Worm (Caenorhabditis elegans): ENCODE results near the gene lex-1.

The lex-1 gene

ce11 chrIV:12088898-12089297 lies 9.6 kb downstream of the lex-1 start (continued):
- TF ChIP-seq dmd-9 (GFP tag; IDR thresholded peaks at IDR 0.05) (no peak), nhr-41 (GFP tag; IDR thresholded peaks at IDR 0.05) (no peak), lir-3 (tag; optimal IDR thresholded peaks at IDR 0.05) (no peak), unc-130 (GFP tag; optimal IDR thresholded peaks at IDR 0.05) (no peak), hlh-11 (tag; optimal IDR thresholded peaks at IDR 0.05) (peak; percentile 26), fkh-10 (GFP tag; optimal IDR thresholded peaks at IDR 0.05) (no peak), nhr-102 (tag; optimal IDR thresholded peaks at IDR 0.05) (no peak), ces-1 (GFP tag; optimal IDR thresholded peaks at IDR 0.05) (no peak), daf-12 (tag; optimal IDR thresholded peaks at IDR 0.05) (no peak), sdz-12 (GFP tag; optimal IDR thresholded peaks at IDR 0.05) (no peak), mes-2 (tag; optimal IDR thresholded peaks at IDR 0.05; ENCODE audit: poor library complexity, severe bottlenecking) (peak; percentile 62), lin-39 (tag; optimal IDR thresholded peaks at IDR 0.05) (no peak), daf-19 (GFP tag; conservative IDR thresholded peaks at IDR 0.05) (no peak), pqm-1 (tag; optimal IDR thresholded peaks at IDR 0.05) (no peak), snpc-1.2 (GFP tag; IDR thresholded peaks at IDR 0.05) (no peak), nhr-6 (tag; optimal IDR thresholded peaks at IDR 0.05) (peak; percentile 16), D1046.2 (GFP tag; IDR thresholded peaks at IDR 0.05) (no peak), hlh-30 (tag; optimal IDR thresholded peaks at IDR 0.05; ENCODE audit: insufficient read depth) (no peak), madf-5 (GFP tag; IDR thresholded peaks at IDR 0.05) (no peak), aha-1 (tag) (peak; percentile 44), lin-13 (GFP tag; optimal IDR thresholded peaks at IDR 0.05) (no peak), duxl-1 (tag; optimal IDR thresholded peaks at IDR 0.05; ENCODE audit: poor library complexity) (no peak), dmd-6 (GFP tag; IDR thresholded peaks at IDR 0.05) (0 out of 2 replicates have a peak, but pooled peaks have one; percentile 9), ztf-7 (tag; optimal IDR thresholded peaks at IDR 0.05) (no peak), R02D3.7 (tag; optimal IDR thresholded peaks at IDR 0.05) (no peak), ZK337.2 (GFP tag; IDR thresholded peaks at IDR 0.05) (no peak), nhr-42 (GFP tag; IDR thresholded peaks at IDR 0.05) (no peak), F26F4.8 (GFP tag; conservative IDR thresholded peaks at IDR 0.05) (no peak), zag-1 (tag; optimal IDR thresholded peaks at IDR 0.05) (no peak), egl-27 (tag; optimal IDR thresholded peaks at IDR 0.05) (no peak), mep-1 (tag; optimal IDR thresholded peaks at IDR 0.05) (peak; percentile 51), F44E2.7 (GFP tag; IDR thresholded peaks at IDR 0.05) (no peak), mdl-1 (tag; optimal IDR thresholded peaks at IDR 0.05) (peak in 1 of 2 experiments; percentile 21), ama-1 (optimal IDR thresholded peaks at IDR 0.05) (peak; percentile 84), hif-1 (tag; optimal IDR thresholded peaks at IDR 0.05) (no peak), dmd-8 (GFP tag; IDR thresholded peaks at IDR 0.05) (no peak), spr-1 (tag; optimal IDR thresholded peaks at IDR 0.05) (no peak), Y105C5A.15 (GFP tag; IDR thresholded peaks at IDR 0.05) (no peak), snpc-4 (tag; optimal IDR thresholded peaks at IDR 0.05) (no peak), nhr-11 (tag; optimal IDR thresholded peaks at IDR 0.05) (no peak), ceh-20 (GFP tag; IDR thresholded peaks at IDR 0.05) (no peak), daf-16 (GFP tag; optimal IDR thresholded peaks at IDR 0.05) (no peak), daf-16 (tag; optimal IDR thresholded peaks at IDR 0.05) (peak; percentile 17), arid-1 (GFP tag; conservative IDR thresholded peaks at IDR 0.05) (no peak), jun-1 (tag; optimal IDR thresholded peaks at IDR 0.05) (no peak), lin-1 (GFP tag; IDR thresholded peaks at IDR 0.05) (no peak), nhr-48 (tag; optimal IDR thresholded peaks at IDR 0.05) (no peak), set-16 (GFP tag; IDR thresholded peaks at IDR 0.05) (no peak), ceh-82 (tag; optimal IDR thresholded peaks at IDR 0.05) (no peak), rbr-2 (tag; optimal IDR thresholded peaks at IDR 0.05) (no peak), ztf-11 (tag; optimal IDR thresholded peaks at IDR 0.05) (no peak), nhr-25 (tag; optimal IDR thresholded peaks at IDR 0.05; ENCODE audit: borderline replicate concordance, insufficient read depth) (no peak), attf-4 (tag; optimal IDR thresholded peaks at IDR 0.05) (no peak)
